Fruit fly (Drosophila melanogaster) whole organism, pupa: ENCODE measurements around the gene EAChm.

Experiments used
- CG10348 ChIP-seq: fragments of 200-800 bp; sonication (Bioruptor generic); IDR thresholded peaks from 2 replicates; pipeline ENCODE4 v1.3.6; 2022; ENCODE audit warnings: missing biosample characterization, missing genetic modification characterization
- CG12605 ChIP-seq: fragments of 200-800 bp; sonication (Bioruptor generic); IDR thresholded peaks from 2 replicates; pipeline ENCODE4 v1.3.6; 2022; ENCODE audit warnings: missing biosample characterization, missing genetic modification characterization
- CG13204 ChIP-seq: fragments of 200-800 bp; sonication (Bioruptor generic); optimal IDR thresholded peaks from 2 replicates; lab custom pipeline; 2018; ENCODE audit warnings: missing biosample characterization, mild to moderate bottlenecking, missing genetic modification characterization, moderate library complexity
- CG14655 ChIP-seq: fragments of 200-800 bp; sonication (Bioruptor generic); optimal IDR thresholded peaks from 3 replicates; lab custom pipeline; 2017; ENCODE audit warnings: mild to moderate bottlenecking, missing biosample characterization, missing genetic modification reagents, missing genetic modification characterization
- CG15710 ChIP-seq: fragments of 200-800 bp; sonication (Bioruptor generic); optimal IDR thresholded peaks from 2 replicates; lab custom pipeline; 2018; ENCODE audit warnings: missing biosample characterization, mild to moderate bottlenecking, missing genetic modification characterization, moderate library complexity
- CG17806 ChIP-seq: fragments of 200-800 bp; sonication (Bioruptor generic); optimal IDR thresholded peaks from 2 replicates; lab custom pipeline; 2018; ENCODE audit warnings: missing biosample characterization, mild to moderate bottlenecking, missing genetic modification characterization, moderate library complexity
- CG32121 ChIP-seq: fragments of 200-800 bp; sonication (Bioruptor generic); IDR thresholded peaks from 2 replicates; pipeline ENCODE4 v1.3.6; 2022; ENCODE audit warnings: missing biosample characterization, missing genetic modification characterization
- CG34367 ChIP-seq: fragments of 200-800 bp; sonication (Bioruptor generic); optimal IDR thresholded peaks from 2 replicates; lab custom pipeline; 2018; ENCODE audit warnings: missing biosample characterization, mild to moderate bottlenecking, missing genetic modification characterization
- CG4496 ChIP-seq: fragments of 200-800 bp; sonication (Bioruptor generic); IDR thresholded peaks from 3 replicates; pipeline ENCODE4 v1.3.6; 2022; ENCODE audit warnings: missing biosample characterization, missing genetic modification characterization
- CG8159 ChIP-seq: fragments of 200-800 bp; sonication (Bioruptor generic); optimal IDR thresholded peaks from 3 replicates; lab custom pipeline; 2018; ENCODE audit warnings: missing biosample characterization, mild to moderate bottlenecking, missing genetic modification characterization, moderate library complexity
- CG8301 ChIP-seq: fragments of 200-800 bp; sonication (Bioruptor generic); optimal IDR thresholded peaks from 2 replicates; lab custom pipeline; 2018; ENCODE audit warnings: missing biosample characterization, mild to moderate bottlenecking, missing genetic modification characterization
- CG9948 ChIP-seq: fragments of 200-800 bp; sonication (Bioruptor generic); optimal IDR thresholded peaks from 2 replicates; lab custom pipeline; 2018; ENCODE audit warnings: missing biosample characterization, mild to moderate bottlenecking, missing genetic modification characterization, moderate library complexity
- D1 ChIP-seq: fragments of 200-800 bp; sonication (Bioruptor generic); optimal IDR thresholded peaks from 2 replicates; lab custom pipeline; 2018; ENCODE audit warnings: missing biosample characterization, mild to moderate bottlenecking, missing genetic modification characterization, moderate library complexity
- EcR ChIP-seq: fragments of 200-800 bp; sonication (Bioruptor generic); optimal IDR thresholded peaks from 3 replicates; lab custom pipeline; 2019; ENCODE audit warnings: missing biosample characterization, missing genetic modification characterization, mild to moderate bottlenecking, moderate library complexity, missing genetic modification reagents
- Ets98B ChIP-seq: fragments of 200-800 bp; sonication (Bioruptor generic); IDR thresholded peaks from 2 replicates; pipeline ENCODE4 v1.3.6; 2022; ENCODE audit warnings: missing biosample characterization, missing genetic modification characterization
- Pif1A ChIP-seq: fragments of 200-800 bp; sonication (Bioruptor generic); optimal IDR thresholded peaks from 3 replicates; lab custom pipeline; 2016; ENCODE audit warnings: missing biosample characterization, missing genetic modification characterization
- Pif1B ChIP-seq: fragments of 200-800 bp; sonication (Bioruptor generic); optimal IDR thresholded peaks from 3 replicates; lab custom pipeline; 2016; ENCODE audit warnings: missing biosample characterization, missing genetic modification characterization
- Snoo ChIP-seq: fragments of 200-800 bp; sonication (Bioruptor generic); optimal IDR thresholded peaks from 3 replicates; lab custom pipeline; 2017; ENCODE audit warnings: missing biosample characterization, mild to moderate bottlenecking, missing genetic modification characterization, inconsistent platforms
- fd96Ca ChIP-seq: fragments of 200-800 bp; sonication (Bioruptor generic); IDR thresholded peaks from 3 replicates; pipeline ENCODE4 v1.3.6; 2022; ENCODE audit warnings: missing biosample characterization, missing genetic modification characterization
- gl ChIP-seq: fragments of 200-800 bp; sonication (Bioruptor generic); optimal IDR thresholded peaks from 2 replicates; lab custom pipeline; 2018; ENCODE audit warnings: missing biosample characterization, mild to moderate bottlenecking, missing genetic modification characterization
- rn ChIP-seq: fragments of 200-800 bp; sonication (Bioruptor generic); IDR thresholded peaks from 2 replicates; pipeline ENCODE4 v1.3.6; 2022; ENCODE audit warnings: missing biosample characterization, missing genetic modification characterization

EAChm gene

DNA sequence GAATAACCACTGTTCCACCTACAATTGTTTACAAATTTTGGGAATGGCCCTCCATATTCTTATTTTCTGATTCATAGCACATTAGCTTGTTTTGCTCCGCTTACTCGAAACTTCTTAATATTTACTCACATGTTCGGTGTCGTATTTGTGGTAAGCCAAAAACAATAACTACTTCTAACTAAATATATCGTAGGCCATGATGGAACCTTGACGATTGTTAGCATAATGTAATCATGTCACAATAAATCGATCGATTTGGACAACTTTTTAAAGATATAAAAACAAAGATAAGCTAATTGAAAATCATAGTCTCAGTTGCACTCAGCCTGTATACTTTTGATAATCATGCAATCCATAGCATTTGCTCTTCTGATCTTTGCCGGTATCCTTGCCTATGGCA is at the start of gene EAChm:
TSS of gene EAChm (plus strand) at position 301 of the 400 bp plus-strand sequence.
- TF ChIP-seq CG13204 (GFP tag; lab: Kevin White, UChicago) = no peak
- TF ChIP-seq CG8159 (tag; lab: Kevin White, UChicago) = no peak
- TF ChIP-seq CG14655 = no peak
- no peak for TF ChIP-seq CG10348 (GFP tag; lab: Robert Waterston, UW)
- TF ChIP-seq Snoo (tag; lab: Kevin White, UChicago) = no peak
- TF ChIP-seq CG34367 (tag; lab: Kevin White, UChicago) = no peak
- no peak for TF ChIP-seq EcR (GFP tag; lab: Kevin White, UChicago)
- TF ChIP-seq CG8301 = no peak
- no peak for TF ChIP-seq rn (GFP tag; lab: Robert Waterston, UW)
- no peak for TF ChIP-seq CG17806
- no peak for TF ChIP-seq CG12605 (GFP tag; lab: Robert Waterston, UW)
- TF ChIP-seq D1 = no peak
- TF ChIP-seq CG32121 (GFP tag; lab: Robert Waterston, UW) = no peak

DNA sequence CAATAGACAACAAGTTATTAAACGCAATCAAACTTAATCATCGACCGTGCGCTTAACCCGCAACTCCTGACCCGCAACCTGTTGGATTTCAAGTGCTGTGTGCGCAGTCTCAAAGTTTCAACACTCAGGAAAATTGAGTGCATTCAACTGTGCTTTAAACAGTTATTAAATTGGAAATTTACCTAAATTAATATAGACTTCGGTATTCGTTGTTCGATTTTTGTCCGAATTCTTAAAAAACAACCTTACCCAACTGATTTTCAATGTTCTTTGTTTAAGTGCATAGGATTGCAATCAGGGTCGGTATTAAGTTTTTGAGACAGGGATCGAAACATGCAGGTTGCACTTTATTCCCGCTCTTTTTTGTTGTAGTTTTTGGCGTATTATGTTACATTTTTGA is 49.5 kb upstream of the EAChm start:
- TF ChIP-seq Ets98B (GFP tag; lab: Robert Waterston, UW) (peak; percentile 79), Pif1B (GFP tag; lab: Kevin White, UChicago) (no peak), CG17806 (peak; percentile 58), CG10348 (GFP tag; lab: Robert Waterston, UW) (no peak), Snoo (tag; lab: Kevin White, UChicago) (no peak), CG34367 (tag; lab: Kevin White, UChicago) (peak; percentile 45), EcR (GFP tag; lab: Kevin White, UChicago) (no peak), CG32121 (GFP tag; lab: Robert Waterston, UW) (peak; percentile 69), CG8159 (tag; lab: Kevin White, UChicago) (peak; percentile 61), Pif1A (GFP tag; lab: Kevin White, UChicago) (peak; percentile 41), rn (GFP tag; lab: Robert Waterston, UW) (0 out of 2 replicates have a peak, but pooled peaks have one; percentile 40), CG12605 (GFP tag; lab: Robert Waterston, UW) (peak; percentile 79), gl (tag; lab: Kevin White, UChicago) (no peak), CG4496 (peak; percentile 77; the same call in 2 of the 3 replicates), CG9948 (tag; lab: Kevin White, UChicago) (peak; percentile 61), CG14655 (no peak), CG15710 (peak; percentile 37), CG13204 (GFP tag; lab: Kevin White, UChicago) (no peak), CG8301 (peak; percentile 54), D1 (no peak), fd96Ca (GFP tag; lab: Robert Waterston, UW) (peak; percentile 62; the same call in 2 of the 3 replicates)

DNA sequence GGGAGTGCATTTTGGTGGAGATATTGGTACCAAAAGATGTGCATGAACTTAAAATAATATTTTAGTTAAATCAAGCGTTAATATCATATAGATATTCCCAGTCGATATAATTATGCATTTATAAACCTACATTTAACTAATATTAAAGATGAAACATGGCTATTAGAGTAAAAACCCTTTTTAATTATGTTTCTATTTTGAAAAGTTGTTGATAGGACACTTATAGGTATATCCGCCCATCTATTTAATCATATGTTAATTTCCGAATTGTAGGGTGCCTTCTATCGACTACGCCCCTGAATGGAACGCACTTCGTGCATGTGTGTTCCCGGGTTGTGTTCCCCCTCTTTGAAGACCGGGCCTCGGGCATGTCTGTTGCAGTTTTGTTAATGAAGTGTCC is 48.8 kb upstream of the EAChm start:
- TF ChIP-seq gl (tag; lab: Kevin White, UChicago) = no peak
- TF ChIP-seq fd96Ca (GFP tag; lab: Robert Waterston, UW) = no peak
- TF ChIP-seq CG8159 (tag; lab: Kevin White, UChicago) = peak; percentile 71
- TF ChIP-seq CG12605 (GFP tag; lab: Robert Waterston, UW) = no peak
- TF ChIP-seq Ets98B (GFP tag; lab: Robert Waterston, UW) = no peak
- peak; percentile 65 for TF ChIP-seq CG15710
- TF ChIP-seq CG8301 = peak; percentile 57
- TF ChIP-seq rn (GFP tag; lab: Robert Waterston, UW) = no peak
- no peak for TF ChIP-seq CG10348 (GFP tag; lab: Robert Waterston, UW)
- peak; percentile 0 for TF ChIP-seq D1
- peak; percentile 70 for TF ChIP-seq CG14655
- TF ChIP-seq Pif1B (GFP tag; lab: Kevin White, UChicago) = peak; percentile 46
- TF ChIP-seq Snoo (tag; lab: Kevin White, UChicago) = no peak
- no peak for TF ChIP-seq CG32121 (GFP tag; lab: Robert Waterston, UW)
- TF ChIP-seq EcR (GFP tag; lab: Kevin White, UChicago) = no peak
- TF ChIP-seq CG13204 (GFP tag; lab: Kevin White, UChicago) = no peak
- TF ChIP-seq CG17806 = peak; percentile 59
- TF ChIP-seq CG9948 (tag; lab: Kevin White, UChicago) = peak; percentile 68
- peak; percentile 47 for TF ChIP-seq CG34367 (tag; lab: Kevin White, UChicago)
- peak; percentile 49 for TF ChIP-seq Pif1A (GFP tag; lab: Kevin White, UChicago)
- no peak for TF ChIP-seq CG4496
- TF ChIP-seq, all 21 proteins: peak for 10

DNA sequence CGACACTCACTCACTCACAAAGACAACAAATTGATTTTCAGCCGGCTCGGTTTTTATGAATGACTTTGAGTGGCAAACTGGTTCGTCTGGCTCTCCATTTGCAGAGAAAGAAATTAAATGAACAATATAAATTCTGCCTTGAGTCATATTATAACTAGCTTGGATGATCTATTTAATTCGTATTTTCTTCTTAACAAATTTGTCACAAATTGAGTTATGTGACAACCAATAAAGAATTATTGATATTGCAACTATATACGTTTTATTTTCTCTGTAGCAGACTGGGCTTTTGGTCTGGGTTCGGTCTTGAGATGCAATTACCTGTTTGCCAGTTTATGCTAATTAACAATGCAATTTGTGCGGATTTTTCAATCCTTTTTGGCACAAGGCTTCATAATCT is 47.8 kb upstream of the EAChm start:
- TF ChIP-seq CG13204 (GFP tag; lab: Kevin White, UChicago) = no peak
- peak; percentile 86 for TF ChIP-seq Pif1A (GFP tag; lab: Kevin White, UChicago)
- no peak for TF ChIP-seq EcR (GFP tag; lab: Kevin White, UChicago)
- TF ChIP-seq CG15710 = peak; percentile 81
- TF ChIP-seq rn (GFP tag; lab: Robert Waterston, UW) = peak; percentile 71
- 0 out of 3 replicates have a peak, but pooled peaks have one; percentile 48 for TF ChIP-seq fd96Ca (GFP tag; lab: Robert Waterston, UW)
- TF ChIP-seq CG14655 = peak; percentile 83
- TF ChIP-seq Snoo (tag; lab: Kevin White, UChicago) = peak; percentile 53
- TF ChIP-seq Ets98B (GFP tag; lab: Robert Waterston, UW) = peak; percentile 91
- peak; percentile 69 for TF ChIP-seq CG9948 (tag; lab: Kevin White, UChicago)
- peak; percentile 92 for TF ChIP-seq CG32121 (GFP tag; lab: Robert Waterston, UW)
- peak; percentile 63 for TF ChIP-seq D1
- peak; percentile 44 for TF ChIP-seq gl (tag; lab: Kevin White, UChicago)
- peak; percentile 81 for TF ChIP-seq CG17806
- peak; percentile 91 for TF ChIP-seq CG12605 (GFP tag; lab: Robert Waterston, UW)
- TF ChIP-seq Pif1B (GFP tag; lab: Kevin White, UChicago) = peak; percentile 83
- TF ChIP-seq CG34367 (tag; lab: Kevin White, UChicago) = peak; percentile 62
- TF ChIP-seq CG4496 = peak; percentile 95
- peak; percentile 85 for TF ChIP-seq CG8301
- TF ChIP-seq CG10348 (GFP tag; lab: Robert Waterston, UW) = 0 out of 2 replicates have a peak, but pooled peaks have one; percentile 34
- TF ChIP-seq CG8159 (tag; lab: Kevin White, UChicago) = peak; percentile 77
